Worm (Caenorhabditis elegans): Measurements from ENCODE around the gene Y56A3A.30.

ce11 chrIII:11978742-11979141, at the start of gene Y56A3A.30:
- TF ChIP-seq rnt-1 (tag; optimal IDR thresholded peaks at IDR 0.05) (no peak), ceh-19 (GFP tag; optimal IDR thresholded peaks at IDR 0.05) (no peak), hlh-30 (tag; optimal IDR thresholded peaks at IDR 0.05; ENCODE audit: insufficient read depth) (no peak), pqm-1 (tag; optimal IDR thresholded peaks at IDR 0.05) (no peak), lin-11 (tag; optimal IDR thresholded peaks at IDR 0.05) (no peak), pha-4 (tag; optimal IDR thresholded peaks at IDR 0.05) (no peak), ceh-9 (tag; optimal IDR thresholded peaks at IDR 0.05) (no peak), ceh-30 (tag; optimal IDR thresholded peaks at IDR 0.05) (no peak), unc-55 (GFP tag; optimal IDR thresholded peaks at IDR 0.05) (no peak), dmd-4 (tag; optimal IDR thresholded peaks at IDR 0.05; ENCODE audit: borderline replicate concordance) (no peak), nhr-11 (tag; optimal IDR thresholded peaks at IDR 0.05) (no peak), K02D7.2 (tag; optimal IDR thresholded peaks at IDR 0.05) (no peak), syd-9 (tag; optimal IDR thresholded peaks at IDR 0.05) (no peak)

All from whole organism, late embryonic.